Worm (Caenorhabditis elegans): ENCODE data around the gene adm-4.
A peak's percentile ranks its signal among the peaks of the same experiment; 100 is the strongest.

DNA sequence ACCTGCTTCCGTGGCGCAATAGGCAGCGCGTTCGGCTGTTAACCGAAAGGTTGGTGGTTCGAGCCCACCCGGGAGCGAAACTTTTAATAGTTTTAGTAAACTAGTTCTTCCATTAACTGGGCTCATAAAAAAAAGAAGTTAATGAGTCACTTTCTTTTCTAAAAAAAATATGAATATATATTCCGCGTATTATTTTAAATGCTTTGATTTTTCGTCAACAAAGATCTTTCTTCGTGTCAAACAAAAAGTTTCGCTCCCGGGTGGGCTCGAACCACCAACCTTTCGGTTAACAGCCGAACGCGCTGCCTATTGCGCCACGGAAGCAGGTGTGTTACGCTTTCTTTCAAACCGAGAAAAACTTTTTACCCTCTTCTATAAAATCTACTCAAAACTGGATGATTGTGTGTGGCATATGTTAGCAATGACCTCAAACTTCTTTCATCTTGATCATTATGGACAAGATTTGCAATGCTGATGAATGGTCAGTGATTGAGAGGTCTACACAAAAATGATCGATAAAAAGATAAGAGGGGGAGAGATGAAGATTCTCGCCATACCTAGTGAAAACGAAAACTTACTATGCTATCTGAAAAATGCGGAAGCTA is 24.3 kb downstream of the adm-4 start:
- TF ChIP-seq pha-4 (tag; optimal IDR thresholded peaks at IDR 0.05) (no peak), nhr-27 (tag; optimal IDR thresholded peaks at IDR 0.05) (no peak), pbrm-1 (GFP tag; IDR thresholded peaks at IDR 0.05) (0 out of 2 replicates have a peak, but pooled peaks have one; percentile 61), zfh-2 (GFP tag; conservative IDR thresholded peaks at IDR 0.05) (0 out of 2 replicates have a peak, but pooled peaks have one; percentile 31), dpl-1 (GFP tag; optimal IDR thresholded peaks at IDR 0.05) (no peak)

Measured in whole organism, young adult.